Worm (Caenorhabditis elegans) whole organism, L1 larva: Measurements from ENCODE around the gene irld-3.

Experiments used
- alr-1 ChIP-seq: fragments of 200-800 bp; sonication (Bioruptor generic); optimal IDR thresholded peaks from 2 replicates; lab custom pipeline; 2018; ENCODE audit warnings: borderline replicate concordance, mild to moderate bottlenecking, missing genetic modification characterization, missing compliant biosample characterization
- blmp-1 ChIP-seq: fragments of 150-350 bp; optimal IDR thresholded peaks from 2 replicates; lab custom pipeline; 2014; ENCODE audit warnings: missing biosample characterization, missing genetic modification characterization
- lin-35 ChIP-seq, 2 experiments: fragments of 150-350 bp; optimal IDR thresholded peaks; 2 replicates each; lab custom pipeline; 2014; ENCODE audit warnings: missing biosample characterization in 2 of 2, missing genetic modification characterization in 2 of 2, missing genetic modification reagents in 2 of 2
- lsy-2 ChIP-seq, 2 experiments: fragments of 150-350 bp; optimal IDR thresholded peaks; 2 replicates each; lab custom pipeline; 2014; ENCODE audit warnings: missing biosample characterization in 2 of 2, missing genetic modification characterization in 2 of 2
- mdl-1 ChIP-seq, 2 experiments: fragments of 150-350 bp; optimal IDR thresholded peaks; 2 replicates each; lab custom pipeline; 2014 to 2017; ENCODE audit warnings: missing biosample characterization in 2 of 2, missing genetic modification characterization in 2 of 2, inconsistent platforms in 1 of 2
- nhr-11 ChIP-seq: fragments of 150-350 bp; optimal IDR thresholded peaks from 2 replicates; lab custom pipeline; 2014; ENCODE audit warnings: missing biosample characterization, missing genetic modification characterization
- nhr-77 ChIP-seq: fragments of 150-350 bp; optimal IDR thresholded peaks from 2 replicates; lab custom pipeline; 2014; ENCODE audit warnings: missing biosample characterization, missing genetic modification characterization
- unc-130 ChIP-seq: fragments of 150-350 bp; optimal IDR thresholded peaks from 2 replicates; lab custom pipeline; 2017; ENCODE audit warnings: missing biosample characterization, missing genetic modification characterization, inconsistent platforms
- unc-62 ChIP-seq: fragments of 150-350 bp; optimal IDR thresholded peaks from 2 replicates; lab custom pipeline; 2014; ENCODE audit warnings: missing biosample characterization, missing genetic modification reagents, missing genetic modification characterization

ce11 chrV:3121743-3122142 lies 16.6 kb downstream of the irld-3 start, which contains the start of gene srt-56:
- TF ChIP-seq lsy-2 (tag; optimal IDR thresholded peaks at IDR 0.05; lab: Kevin White, UChicago) (no peak), lin-35 (GFP tag; optimal IDR thresholded peaks at IDR 0.05; lab: Kevin White, UChicago) (no peak), nhr-77 (tag; lab: Kevin White, UChicago) (no peak), mdl-1 (tag; optimal IDR thresholded peaks at IDR 0.05; lab: Kevin White, UChicago) (no peak), alr-1 (tag; lab: Kevin White, UChicago) (no peak), blmp-1 (no peak), nhr-11 (tag; lab: Kevin White, UChicago) (no peak), unc-62 (GFP tag; lab: Kevin White, UChicago) (no peak), unc-130 (tag; lab: Kevin White, UChicago) (no peak)
